Worm (Caenorhabditis elegans) whole organism, L1 larva: ENCODE measurements around the gene plg-1.

ENCODE experiments used
- C04F5.9 ChIP-seq: sonication (generic microtip); optimal IDR thresholded peaks from 2 replicates; lab custom pipeline; 2016; ENCODE audit warnings: missing genetic modification characterization, missing compliant biosample characterization
- C16A3.4 ChIP-seq: fragments of 150-350 bp; optimal IDR thresholded peaks from 2 replicates; lab custom pipeline; 2014; ENCODE audit warnings: missing biosample characterization, missing genetic modification characterization
- F16B12.6 ChIP-seq: fragments of 150-350 bp; optimal IDR thresholded peaks from 2 replicates; lab custom pipeline; 2014; ENCODE audit warnings: missing biosample characterization, missing genetic modification characterization
- ceh-90 ChIP-seq: sonication (generic microtip); optimal IDR thresholded peaks from 2 replicates; lab custom pipeline; 2016; ENCODE audit warnings: missing genetic modification characterization, missing compliant biosample characterization
- dpl-1 ChIP-seq, 3 experiments: fragments of 150-350 bp in 2 of 3; sonication (generic microtip) in 1 of 3; optimal IDR thresholded peaks; 2 replicates each; lab custom pipeline; 2014 to 2017; ENCODE audit warnings: missing biosample characterization in 3 of 3, missing genetic modification characterization in 3 of 3, missing genetic modification reagents in 3 of 3
- efl-1 ChIP-seq, 4 experiments: fragments of 150-350 bp; optimal IDR thresholded peaks in 3 of 4; peaks in 1 of 4; 1 replicate in 1 of 4; 2 replicates in 3 of 4; lab custom pipeline; 2014; ENCODE audit warnings: missing biosample characterization in 2 of 4, missing genetic modification characterization in 2 of 4, missing genetic modification reagents in 2 of 4
- grh-1 ChIP-seq: fragments of 200-800 bp; sonication (Bioruptor generic); IDR thresholded peaks from 2 replicates; pipeline ENCODE4 v1.3.6; 2022; ENCODE audit warnings: missing genetic modification reagents, missing genetic modification characterization, missing compliant biosample characterization
- hlh-4 ChIP-seq: sonication (generic microtip); optimal IDR thresholded peaks from 2 replicates; lab custom pipeline; 2016; ENCODE audit warnings: mild to moderate bottlenecking, missing genetic modification characterization, missing compliant biosample characterization
- irx-1 ChIP-seq: sonication (generic microtip); optimal IDR thresholded peaks from 2 replicates; lab custom pipeline; 2016; ENCODE audit warnings: missing genetic modification characterization, missing compliant biosample characterization
- lin-14 ChIP-seq: fragments of 200-800 bp; sonication (Bioruptor generic); optimal IDR thresholded peaks from 2 replicates; lab custom pipeline; 2018; ENCODE audit warnings: mild to moderate bottlenecking, missing genetic modification characterization, moderate library complexity, missing compliant biosample characterization
- nhr-12 ChIP-seq: sonication (generic microtip); optimal IDR thresholded peaks from 2 replicates; lab custom pipeline; 2017; ENCODE audit warnings: missing biosample characterization, missing genetic modification characterization
- nhr-19 ChIP-seq: fragments of 200-800 bp; sonication (Bioruptor generic); conservative IDR thresholded peaks from 2 replicates; pipeline ENCODE4 v1.3.6; 2022; ENCODE audit warnings: missing genetic modification characterization, missing compliant biosample characterization
- nhr-47 ChIP-seq: sonication (generic microtip); optimal IDR thresholded peaks from 2 replicates; lab custom pipeline; 2016; ENCODE audit warnings: mild to moderate bottlenecking, missing genetic modification characterization, moderate library complexity, missing compliant biosample characterization
- nhr-71 ChIP-seq: sonication (generic microtip); optimal IDR thresholded peaks from 2 replicates; lab custom pipeline; 2016; ENCODE audit warnings: mild to moderate bottlenecking, missing genetic modification characterization, moderate library complexity, missing compliant biosample characterization
- nhr-85 ChIP-seq: sonication (generic microtip); peaks from one replicate; lab custom pipeline; 2016; ENCODE audit warnings: missing genetic modification characterization, inconsistent platforms, missing compliant biosample characterization
- nhr-90 ChIP-seq: sonication (generic microtip); optimal IDR thresholded peaks from 2 replicates; lab custom pipeline; 2016; ENCODE audit warnings: mild to moderate bottlenecking, missing genetic modification characterization, missing compliant biosample characterization; ENCODE audit not compliant: poor library complexity
- snpc-4 ChIP-seq: fragments of 150-350 bp; optimal IDR thresholded peaks from 2 replicates; lab custom pipeline; 2014; ENCODE audit warnings: missing biosample characterization, missing genetic modification characterization
- snu-23 ChIP-seq: sonication (generic microtip); optimal IDR thresholded peaks from 2 replicates; lab custom pipeline; 2016; ENCODE audit warnings: missing genetic modification characterization, missing compliant biosample characterization
- sox-4 ChIP-seq: sonication (generic microtip); optimal IDR thresholded peaks from 2 replicates; lab custom pipeline; 2016; ENCODE audit warnings: missing genetic modification characterization, missing compliant biosample characterization
- swsn-7 ChIP-seq: sonication (generic microtip); optimal IDR thresholded peaks from 2 replicates; lab custom pipeline; 2016; ENCODE audit warnings: missing genetic modification characterization, missing compliant biosample characterization
- unc-86 ChIP-seq: sonication (generic microtip); optimal IDR thresholded peaks from 2 replicates; lab custom pipeline; 2016; ENCODE audit warnings: missing genetic modification characterization, missing compliant biosample characterization

The plg-1 gene

DNA sequence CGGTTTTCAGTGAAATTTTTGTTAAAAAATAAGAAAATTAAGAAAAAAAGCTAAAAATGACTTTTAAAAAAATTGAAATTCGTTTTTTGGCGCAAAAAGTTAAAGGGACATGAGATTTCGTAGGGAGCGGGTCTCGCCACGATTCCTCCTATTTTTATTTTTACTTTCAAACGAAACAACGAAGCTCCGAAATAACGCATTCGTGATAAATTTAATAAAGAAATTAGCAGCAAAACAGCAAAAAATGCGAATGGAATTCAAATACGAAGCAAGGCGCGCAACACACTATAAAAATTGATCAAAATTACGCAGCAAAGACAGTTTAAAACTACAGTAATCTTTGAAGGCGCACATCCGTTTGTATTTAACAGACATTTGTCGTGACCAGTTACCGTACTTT, 47.7 kb downstream of the plg-1 start (continued):
- TF ChIP-seq dpl-1 (GFP tag; optimal IDR thresholded peaks at IDR 0.05; lab: Kevin White, UChicago) (peak; percentile 68 to 86 (median 74)), snpc-4 (tag; lab: Kevin White, UChicago) (peak; percentile 1), nhr-90 (tag; lab: Kevin White, UChicago) (peak; percentile 9), unc-86 (tag; lab: Kevin White, UChicago) (no peak), sox-4 (tag; lab: Kevin White, UChicago) (no peak), nhr-12 (tag; lab: Kevin White, UChicago) (no peak), nhr-19 (GFP tag; lab: Robert Waterston, UW) (peak; percentile 61), C16A3.4 (tag; lab: Kevin White, UChicago) (peak; percentile 13), ceh-90 (tag; lab: Kevin White, UChicago) (no peak), hlh-4 (tag; lab: Kevin White, UChicago) (no peak), nhr-47 (tag; lab: Kevin White, UChicago) (peak; percentile 48), efl-1 (optimal IDR thresholded peaks at IDR 0.05; lab: Kevin White, UChicago) (peak; percentile 77 to 79), efl-1 (GFP tag; optimal IDR thresholded peaks at IDR 0.05 in 1 of 2; lab: Kevin White, UChicago) (peak; percentile 83 to 97), F16B12.6 (tag; lab: Kevin White, UChicago) (no peak), irx-1 (tag; lab: Kevin White, UChicago) (peak; percentile 15)

DNA sequence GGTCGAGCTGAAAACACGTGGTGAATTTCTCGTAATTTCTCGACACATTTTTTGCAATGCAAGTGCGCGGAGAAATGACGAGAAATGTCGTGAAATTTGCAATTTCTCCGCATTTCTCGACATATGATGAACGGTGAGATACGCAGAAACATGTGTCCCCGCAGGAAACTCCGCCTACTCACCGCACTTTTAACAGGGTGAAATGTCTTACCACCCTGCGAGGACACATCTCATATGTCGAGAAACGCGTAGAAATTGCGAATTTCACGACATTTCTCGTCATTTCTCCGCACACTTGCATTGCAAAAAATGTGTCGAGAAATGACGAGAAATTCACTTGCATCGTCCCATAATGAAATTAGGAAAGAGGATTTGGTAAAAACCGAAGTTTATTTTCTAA, 49.0 kb downstream of the plg-1 start:
- TF ChIP-seq snu-23 (GFP tag; lab: Kevin White, UChicago) (peak; percentile 19), nhr-19 (GFP tag; lab: Robert Waterston, UW) (peak; percentile 29), swsn-7 (tag; lab: Kevin White, UChicago) (peak; percentile 58), grh-1 (GFP tag; lab: Robert Waterston, UW) (0 out of 2 replicates have a peak, but pooled peaks have one; percentile 15), nhr-47 (tag; lab: Kevin White, UChicago) (peak; percentile 11), lin-14 (peak; percentile 39), nhr-85 (peak; percentile 37), nhr-71 (tag; lab: Kevin White, UChicago) (peak; percentile 35), C04F5.9 (tag; lab: Kevin White, UChicago) (peak; percentile 48)
